Fruit fly (Drosophila melanogaster) whole organism, embryonic: ENCODE measurements around the gene Pcd.
A peak's percentile ranks its signal among the peaks of the same experiment; 100 is the strongest.

Source experiments
- B-H1 ChIP-seq: fragments of 200-800 bp; sonication (Bioruptor generic); IDR thresholded peaks from 3 replicates; pipeline ENCODE4 v1.3.6; 2022; ENCODE audit warnings: missing biosample characterization, missing genetic modification characterization
- Bdp1 ChIP-seq: fragments of 200-800 bp; sonication (Bioruptor generic); optimal IDR thresholded peaks from 3 replicates; lab custom pipeline; 2016; ENCODE audit warnings: missing biosample characterization, missing genetic modification characterization
- Bgb ChIP-seq: fragments of 200-800 bp; sonication (Bioruptor generic); IDR thresholded peaks from 2 replicates; pipeline ENCODE4 v1.3.6; 2022; ENCODE audit warnings: missing biosample characterization, missing genetic modification characterization; ENCODE audit not compliant: partially characterized antibody
- CG10431 ChIP-seq: fragments of 200-800 bp; sonication (Bioruptor generic); optimal IDR thresholded peaks from 3 replicates; lab custom pipeline; 2018; ENCODE audit warnings: missing biosample characterization, mild to moderate bottlenecking, missing genetic modification characterization
- CG11085 ChIP-seq: fragments of 200-800 bp; sonication (Bioruptor generic); IDR thresholded peaks from 2 replicates; pipeline ENCODE4 v1.3.6; 2022; ENCODE audit warnings: missing biosample characterization, missing genetic modification characterization
- CG1233 ChIP-seq: fragments of 200-800 bp; sonication (Bioruptor generic); optimal IDR thresholded peaks from 4 replicates; lab custom pipeline; 2018; ENCODE audit warnings: missing biosample characterization, mild to moderate bottlenecking, missing genetic modification characterization
- CG13123 ChIP-seq: fragments of 200-800 bp; sonication (Bioruptor generic); optimal IDR thresholded peaks from 2 replicates; lab custom pipeline; 2016; ENCODE audit warnings: missing biosample characterization, missing genetic modification characterization
- CG13624 ChIP-seq: fragments of 200-800 bp; sonication (Bioruptor generic); optimal IDR thresholded peaks from 2 replicates; lab custom pipeline; 2016; ENCODE audit warnings: missing biosample characterization, missing genetic modification characterization
- CG13894 ChIP-seq: fragments of 200-800 bp; sonication (Bioruptor generic); optimal IDR thresholded peaks from 3 replicates; lab custom pipeline; 2018; ENCODE audit warnings: missing biosample characterization, mild to moderate bottlenecking, missing genetic modification characterization, moderate library complexity
- CG14667 ChIP-seq: fragments of 200-800 bp; sonication (Bioruptor generic); IDR thresholded peaks from 2 replicates; pipeline ENCODE4 v1.3.6; 2022; ENCODE audit warnings: missing biosample characterization, missing genetic modification characterization
- CG15073 ChIP-seq: fragments of 200-800 bp; sonication (Bioruptor generic); optimal IDR thresholded peaks from 2 replicates; lab custom pipeline; 2016; ENCODE audit warnings: missing biosample characterization, missing genetic modification characterization
- CG1602 ChIP-seq: fragments of 200-800 bp; sonication (Bioruptor generic); optimal IDR thresholded peaks from 3 replicates; lab custom pipeline; 2016; ENCODE audit warnings: missing biosample characterization, missing genetic modification characterization
- CG17186 ChIP-seq: fragments of 200-800 bp; sonication (Bioruptor generic); optimal IDR thresholded peaks from 3 replicates; lab custom pipeline; 2017; ENCODE audit warnings: missing biosample characterization, missing genetic modification reagents, missing genetic modification characterization
- CG17829 ChIP-seq: fragments of 200-800 bp; optimal IDR thresholded peaks from 2 replicates; lab custom pipeline; 2019; ENCODE audit warnings: missing biosample characterization, mild to moderate bottlenecking, missing genetic modification characterization, moderate library complexity
- CG18619 ChIP-seq: fragments of 200-800 bp; sonication (Bioruptor generic); optimal IDR thresholded peaks from 3 replicates; lab custom pipeline; 2017; ENCODE audit warnings: missing biosample characterization, mild to moderate bottlenecking, missing genetic modification characterization
- CG2199 ChIP-seq: fragments of 200-800 bp; sonication (Bioruptor generic); IDR thresholded peaks from 3 replicates; pipeline ENCODE4 v1.3.6; 2022; ENCODE audit warnings: missing biosample characterization, missing genetic modification characterization
- CG2202 ChIP-seq: fragments of 200-800 bp; sonication (Bioruptor generic); optimal IDR thresholded peaks from 2 replicates; lab custom pipeline; 2018; ENCODE audit warnings: missing biosample characterization, mild to moderate bottlenecking, missing genetic modification characterization
- CG32532 ChIP-seq: fragments of 200-800 bp; sonication (Bioruptor generic); IDR thresholded peaks from 2 replicates; pipeline ENCODE4 v1.3.6; 2022; ENCODE audit warnings: missing biosample characterization, missing genetic modification characterization
- CG32772 ChIP-seq: fragments of 200-800 bp; sonication (Bioruptor generic); IDR thresholded peaks from 2 replicates; pipeline ENCODE4 v1.3.6; 2022; ENCODE audit warnings: missing biosample characterization, missing genetic modification characterization
- CG33213 ChIP-seq: fragments of 200-800 bp; sonication (Bioruptor generic); optimal IDR thresholded peaks from 3 replicates; lab custom pipeline; 2016; ENCODE audit warnings: missing biosample characterization, missing genetic modification characterization
- CG34224 ChIP-seq: fragments of 200-800 bp; sonication (Bioruptor generic); IDR thresholded peaks from 3 replicates; pipeline ENCODE4 v1.3.6; 2022; ENCODE audit warnings: missing biosample characterization, missing genetic modification characterization; ENCODE audit not compliant: partially characterized antibody
- CG4282 ChIP-seq: fragments of 200-800 bp; sonication (Bioruptor generic); optimal IDR thresholded peaks from 2 replicates; lab custom pipeline; 2016; ENCODE audit warnings: missing biosample characterization, missing genetic modification characterization
- CG4404 ChIP-seq: fragments of 200-800 bp; sonication (Bioruptor generic); IDR thresholded peaks from 2 replicates; pipeline ENCODE4 v1.3.6; 2022; ENCODE audit warnings: missing biosample characterization, missing genetic modification characterization
- CG6254 ChIP-seq: fragments of 200-800 bp; sonication (Bioruptor generic); optimal IDR thresholded peaks from 3 replicates; lab custom pipeline; 2017; ENCODE audit warnings: mild to moderate bottlenecking, missing biosample characterization, missing genetic modification reagents, missing genetic modification characterization
- CG6654 ChIP-seq: fragments of 200-800 bp; sonication (Bioruptor generic); optimal IDR thresholded peaks from 2 replicates; lab custom pipeline; 2017; ENCODE audit warnings: missing biosample characterization, mild to moderate bottlenecking, missing genetic modification characterization
- CG8765 ChIP-seq: fragments of 200-800 bp; sonication (Bioruptor generic); IDR thresholded peaks from 2 replicates; pipeline ENCODE4 v1.3.6; 2022; ENCODE audit warnings: missing biosample characterization, missing genetic modification characterization
- CG9215 ChIP-seq: fragments of 200-800 bp; sonication (Bioruptor generic); IDR thresholded peaks from 2 replicates; pipeline ENCODE4 v1.3.6; 2022; ENCODE audit warnings: missing biosample characterization, missing genetic modification characterization
- CG9876 ChIP-seq: fragments of 200-800 bp; sonication (Bioruptor generic); optimal IDR thresholded peaks from 2 replicates; lab custom pipeline; 2016; ENCODE audit warnings: missing biosample characterization, missing genetic modification characterization
- Dek ChIP-seq: fragments of 200-800 bp; sonication (Bioruptor generic); optimal IDR thresholded peaks from 3 replicates; lab custom pipeline; 2019; ENCODE audit warnings: missing biosample characterization, mild to moderate bottlenecking, missing genetic modification characterization, moderate library complexity
- Dip2 ChIP-seq: fragments of 200-800 bp; sonication (Bioruptor generic); IDR thresholded peaks from 2 replicates; pipeline ENCODE4 v1.3.6; 2022; ENCODE audit warnings: missing biosample characterization, missing genetic modification characterization
- Eip74EF ChIP-seq, 2 experiments: fragments of 200-800 bp in 1 of 2; fragments of >200 bp in 1 of 2; sonication (Bioruptor generic) in 1 of 2; optimal IDR thresholded peaks; 2 replicates each; lab custom pipeline; 2017 to 2019; ENCODE audit warnings: missing biosample characterization in 2 of 2, missing genetic modification characterization in 2 of 2, mild to moderate bottlenecking in 1 of 2, moderate library complexity in 1 of 2
- Hey ChIP-seq: fragments of 200-800 bp; sonication (Bioruptor generic); optimal IDR thresholded peaks from 3 replicates; lab custom pipeline; 2018; ENCODE audit warnings: missing biosample characterization, mild to moderate bottlenecking, missing genetic modification characterization
- Hmx ChIP-seq: fragments of 200-800 bp; sonication (Bioruptor generic); optimal IDR thresholded peaks from 2 replicates; lab custom pipeline; 2016; ENCODE audit warnings: missing biosample characterization, missing genetic modification characterization
- Lhr ChIP-seq: fragments of 200-800 bp; sonication (Bioruptor generic); optimal IDR thresholded peaks from 3 replicates; lab custom pipeline; 2017; ENCODE audit warnings: mild to moderate bottlenecking, missing biosample characterization, missing genetic modification reagents, missing genetic modification characterization
- MTF-1 ChIP-seq: fragments of 200-800 bp; sonication (Bioruptor generic); optimal IDR thresholded peaks from 2 replicates; lab custom pipeline; 2018; ENCODE audit warnings: missing biosample characterization, mild to moderate bottlenecking, missing genetic modification characterization, borderline replicate concordance
- Meics ChIP-seq: fragments of 200-800 bp; sonication (Bioruptor generic); optimal IDR thresholded peaks from 2 replicates; lab custom pipeline; 2017; ENCODE audit warnings: missing biosample characterization, mild to moderate bottlenecking, missing genetic modification characterization
- Mes4 ChIP-seq: fragments of 200-800 bp; sonication (Bioruptor generic); optimal IDR thresholded peaks from 2 replicates; lab custom pipeline; 2016; ENCODE audit warnings: missing biosample characterization, missing genetic modification characterization
- NC2α ChIP-seq: fragments of 200-800 bp; sonication (Bioruptor generic); optimal IDR thresholded peaks from 2 replicates; lab custom pipeline; 2016; ENCODE audit warnings: missing biosample characterization, missing genetic modification characterization
- Rfx ChIP-seq: fragments of 200-800 bp; sonication (Bioruptor generic); IDR thresholded peaks from 2 replicates; pipeline ENCODE4 v1.3.6; 2022; ENCODE audit warnings: missing biosample characterization, missing genetic modification characterization
- Vsx1 ChIP-seq: fragments of 200-800 bp; sonication (Bioruptor generic); optimal IDR thresholded peaks from 2 replicates; lab custom pipeline; 2017; ENCODE audit warnings: missing biosample characterization, mild to moderate bottlenecking, missing genetic modification characterization, missing genetic modification reagents
- Xbp1 ChIP-seq: fragments of 200-800 bp; sonication (Bioruptor generic); optimal IDR thresholded peaks from 3 replicates; lab custom pipeline; 2016; ENCODE audit warnings: missing biosample characterization, mild to moderate bottlenecking, missing genetic modification characterization
- crp ChIP-seq, 2 experiments: fragments of 200-800 bp; sonication (Bioruptor generic); optimal IDR thresholded peaks; 2 replicates in 1 of 2; 3 replicates in 1 of 2; lab custom pipeline; 2017; ENCODE audit warnings: missing biosample characterization in 2 of 2, missing genetic modification characterization in 2 of 2, mild to moderate bottlenecking in 1 of 2, moderate library complexity in 1 of 2
- lbe ChIP-seq: fragments of 200-800 bp; sonication (Bioruptor generic); optimal IDR thresholded peaks from 2 replicates; lab custom pipeline; 2016; ENCODE audit warnings: missing biosample characterization, mild to moderate bottlenecking, missing genetic modification characterization
- luna ChIP-seq: fragments of 200-800 bp; sonication (Bioruptor generic); optimal IDR thresholded peaks from 2 replicates; lab custom pipeline; 2016; ENCODE audit warnings: missing biosample characterization, missing genetic modification characterization
- mam ChIP-seq: fragments of 200-800 bp; sonication (Bioruptor generic); optimal IDR thresholded peaks from 3 replicates; lab custom pipeline; 2016; ENCODE audit warnings: missing biosample characterization, missing genetic modification characterization
- mld ChIP-seq: fragments of 200-800 bp; sonication (Bioruptor generic); IDR thresholded peaks from 3 replicates; pipeline ENCODE4 v1.3.6; 2022; ENCODE audit warnings: missing biosample characterization, missing genetic modification characterization; ENCODE audit not compliant: partially characterized antibody
- nmo ChIP-seq: fragments of 200-800 bp; sonication (Bioruptor generic); optimal IDR thresholded peaks from 2 replicates; lab custom pipeline; 2018; ENCODE audit warnings: missing biosample characterization, mild to moderate bottlenecking, missing genetic modification characterization, moderate library complexity
- pum ChIP-seq: fragments of 200-800 bp; sonication (Bioruptor generic); optimal IDR thresholded peaks from 2 replicates; lab custom pipeline; 2016; ENCODE audit warnings: missing biosample characterization, missing genetic modification characterization
- repo ChIP-seq: fragments of 200-800 bp; sonication (Bioruptor generic); optimal IDR thresholded peaks from 2 replicates; lab custom pipeline; 2016; ENCODE audit warnings: missing biosample characterization, missing genetic modification characterization
- tll ChIP-seq, 2 experiments: fragments of 200-800 bp in 1 of 2; fragments of >200 bp in 1 of 2; sonication (Bioruptor generic) in 1 of 2; optimal IDR thresholded peaks; 2 replicates each; lab custom pipeline; 2017 to 2019; ENCODE audit warnings: missing biosample characterization in 2 of 2, missing genetic modification characterization in 2 of 2, mild to moderate bottlenecking in 1 of 2, moderate library complexity in 1 of 2

Pcd gene

dm6 chr3R:29736678-29737093 lies 13.7 kb downstream of the Pcd start, which contains the start of the genes CG7601 and CIA30 (continued):
- peak; percentile 93 for TF ChIP-seq CG6254 (GFP tag; lab: Kevin White, UChicago)
- peak; percentile 98 for TF ChIP-seq Dek
- peak; percentile 92 for TF ChIP-seq Vsx1 (GFP tag; lab: Kevin White, UChicago)
- TF ChIP-seq CG33213 (GFP tag; lab: Kevin White, UChicago): peak; percentile 99
- TF ChIP-seq tll (GFP tag; optimal IDR thresholded peaks at IDR 0.05; lab: Kevin White, UChicago): peak; percentile 7 to 41
- peak; percentile 89 for TF ChIP-seq Lhr (GFP tag; lab: Kevin White, UChicago)
- TF ChIP-seq CG32532: peak; percentile 100
- TF ChIP-seq CG6654 (GFP tag; lab: Kevin White, UChicago): peak; percentile 92
- TF ChIP-seq Rfx (GFP tag; lab: Robert Waterston, UW): peak; percentile 100
- TF ChIP-seq CG1602 (GFP tag; lab: Kevin White, UChicago): peak; percentile 98
- TF ChIP-seq CG1233 (GFP tag; lab: Kevin White, UChicago): peak; percentile 99
- peak; percentile 100 for TF ChIP-seq B-H1 (GFP tag; lab: Robert Waterston, UW)
- peak; percentile 95 for TF ChIP-seq CG4282
- peak; percentile 100 for TF ChIP-seq CG8765
- peak; percentile 96 for TF ChIP-seq CG18619 (GFP tag; lab: Kevin White, UChicago)
- peak; percentile 98 for TF ChIP-seq CG13894 (tag; lab: Kevin White, UChicago)
- peak; percentile 100 for TF ChIP-seq CG9215 (GFP tag; lab: Robert Waterston, UW)
- peak; percentile 96 for TF ChIP-seq Mes4 (GFP tag; lab: Kevin White, UChicago)
- TF ChIP-seq NC2α: peak; percentile 94
- peak; percentile 94 for TF ChIP-seq CG13123 (GFP tag; lab: Kevin White, UChicago)
- peak; percentile 100 for TF ChIP-seq CG11085
- TF ChIP-seq CG2202 (tag; lab: Kevin White, UChicago): peak; percentile 85
- TF ChIP-seq pum: peak; percentile 99
- peak; percentile 99 for TF ChIP-seq Xbp1 (GFP tag; lab: Kevin White, UChicago)
- peak; percentile 33; the same call in 1 of the 2 replicates for TF ChIP-seq Bgb
- peak; percentile 100 for TF ChIP-seq CG13624 (GFP tag; lab: Kevin White, UChicago)
- TF ChIP-seq CG9876 (GFP tag; lab: Kevin White, UChicago): peak; percentile 99
- peak; percentile 96 for TF ChIP-seq Hmx (GFP tag; lab: Kevin White, UChicago)
- TF ChIP-seq luna (GFP tag; lab: Kevin White, UChicago): peak; percentile 99
- TF ChIP-seq nmo (GFP tag; lab: Kevin White, UChicago): peak; percentile 99
- peak; percentile 97 for TF ChIP-seq lbe (GFP tag; lab: Kevin White, UChicago)
- no peak for TF ChIP-seq CG10431 (GFP tag; lab: Kevin White, UChicago)
- peak; percentile 87 for TF ChIP-seq Hey (tag; lab: Kevin White, UChicago)
- peak; percentile 85 to 97 for TF ChIP-seq crp (GFP tag; optimal IDR thresholded peaks at IDR 0.05; lab: Kevin White, UChicago)
- peak; percentile 100 for TF ChIP-seq mam (GFP tag; lab: Kevin White, UChicago)
- TF ChIP-seq MTF-1 (GFP tag; lab: Kevin White, UChicago): peak; percentile 95
- TF ChIP-seq CG17829 (tag; lab: Kevin White, UChicago): peak; percentile 97
- TF ChIP-seq CG34224: 0 out of 3 replicates have a peak, but pooled peaks have one; percentile 47
- TF ChIP-seq CG2199: peak; percentile 100
- TF ChIP-seq Meics (GFP tag; lab: Kevin White, UChicago): peak; percentile 98
- TF ChIP-seq Eip74EF (GFP tag; optimal IDR thresholded peaks at IDR 0.05; lab: Kevin White, UChicago): peak in 1 of 2 experiments; percentile 93
- TF ChIP-seq mld: no peak
- TF ChIP-seq CG15073 (GFP tag; lab: Kevin White, UChicago): peak; percentile 88
- TF ChIP-seq CG4404: peak; percentile 100
- TF ChIP-seq CG14667 (GFP tag; lab: Robert Waterston, UW): peak; percentile 100
- TF ChIP-seq Dip2 (GFP tag; lab: Robert Waterston, UW): peak; percentile 85
- peak; percentile 99 for TF ChIP-seq repo
- TF ChIP-seq CG17186: peak; percentile 93
- peak; percentile 100 for TF ChIP-seq CG32772 (GFP tag; lab: Robert Waterston, UW)
- TF ChIP-seq Bdp1: peak; percentile 93
